Fruit fly (Drosophila melanogaster): ENCODE data around the gene nullo.

The nullo gene

dm6 chrX:7001135-7001769 lies 48.0 kb upstream of the nullo start (continued):
- TF ChIP-seq CG8924 (tag; optimal IDR thresholded peaks at IDR 0.05) (peak; percentile 49), gfzf (GFP tag; optimal IDR thresholded peaks at IDR 0.05) (no peak), CG33557 (GFP tag; optimal IDR thresholded peaks at IDR 0.05) (no peak), CG4820 (GFP tag; optimal IDR thresholded peaks at IDR 0.05) (no peak), hkb (optimal IDR thresholded peaks at IDR 0.05) (no peak), hkb (GFP tag; IDR thresholded peaks at IDR 0.05) (peak; percentile 38; the same call in 1 of the 2 replicates), Hr51 (GFP tag; optimal IDR thresholded peaks at IDR 0.05) (peak; percentile 26 to 61), NC2β (GFP tag; optimal IDR thresholded peaks at IDR 0.05) (no peak), ATbp (GFP tag; optimal IDR thresholded peaks at IDR 0.05) (peak; percentile 43), unc-4 (GFP tag; IDR thresholded peaks at IDR 0.05; ENCODE audit: partially characterized antibody) (no peak), H15 (GFP tag; IDR thresholded peaks at IDR 0.05) (no peak), chinmo (GFP tag; IDR thresholded peaks at IDR 0.05; ENCODE audit: partially characterized antibody) (peak; percentile 64; the same call in 1 of the 4 replicates), Atf-2 (GFP tag; optimal IDR thresholded peaks at IDR 0.05) (no peak), so (GFP tag; IDR thresholded peaks at IDR 0.05) (peak; percentile 23; the same call in 1 of the 3 replicates), CG2116 (GFP tag; optimal IDR thresholded peaks at IDR 0.05) (peak; percentile 17), sens-2 (GFP tag; IDR thresholded peaks at IDR 0.05) (no peak), CG14441 (GFP tag; IDR thresholded peaks at IDR 0.05) (peak; percentile 61; the same call in 1 of the 2 replicates), klu (GFP tag; IDR thresholded peaks at IDR 0.05) (no peak), fd96Cb (tag; optimal IDR thresholded peaks at IDR 0.05) (peak; percentile 40), YL-1 (GFP tag; optimal IDR thresholded peaks at IDR 0.05) (no peak), CG4730 (GFP tag; IDR thresholded peaks at IDR 0.05) (0 out of 2 replicates have a peak, but pooled peaks have one; percentile 15), CG6654 (GFP tag; optimal IDR thresholded peaks at IDR 0.05) (no peak), Max (GFP tag; optimal IDR thresholded peaks at IDR 0.05) (peak; percentile 33), CG2712 (tag; optimal IDR thresholded peaks at IDR 0.05) (peak; percentile 72), CG1832 (GFP tag; optimal IDR thresholded peaks at IDR 0.05) (no peak), CG12155 (GFP tag; optimal IDR thresholded peaks at IDR 0.05) (no peak), chm (GFP tag; IDR thresholded peaks at IDR 0.05) (peak; percentile 38), Meics (GFP tag; optimal IDR thresholded peaks at IDR 0.05) (peak; percentile 63), dmrt11E (tag; optimal IDR thresholded peaks at IDR 0.05) (peak; percentile 30), CG3847 (GFP tag; IDR thresholded peaks at IDR 0.05) (peak; percentile 44; the same call in 1 of the 2 replicates), HLH3B (GFP tag; IDR thresholded peaks at IDR 0.05) (peak; percentile 61), kay (GFP tag; optimal IDR thresholded peaks at IDR 0.05) (no peak), gsb (GFP tag; IDR thresholded peaks at IDR 0.05) (no peak), CG14710 (tag; optimal IDR thresholded peaks at IDR 0.05) (peak; percentile 25), p53 (GFP tag; optimal IDR thresholded peaks at IDR 0.05) (no peak), CG10209 (GFP tag; optimal IDR thresholded peaks at IDR 0.05) (peak; percentile 43), Atf6 (GFP tag; IDR thresholded peaks at IDR 0.05) (peak; percentile 28; the same call in 1 of the 2 replicates), salm (tag; optimal IDR thresholded peaks at IDR 0.05) (no peak), B-H2 (GFP tag; optimal IDR thresholded peaks at IDR 0.05) (no peak), bigmax (GFP tag; optimal IDR thresholded peaks at IDR 0.05) (no peak), CG7928 (GFP tag; optimal IDR thresholded peaks at IDR 0.05) (no peak), CG18764 (GFP tag; optimal IDR thresholded peaks at IDR 0.05) (no peak), CG7556 (GFP tag; optimal IDR thresholded peaks at IDR 0.05) (peak; percentile 62), CG14014 (GFP tag; IDR thresholded peaks at IDR 0.05) (peak; percentile 16; the same call in 1 of the 2 replicates), CG12104 (GFP tag; optimal IDR thresholded peaks at IDR 0.05) (peak; percentile 18), nau (GFP tag; optimal IDR thresholded peaks at IDR 0.05) (no peak), HmgZ (tag; optimal IDR thresholded peaks at IDR 0.05) (no peak), MBD-R2 (GFP tag; IDR thresholded peaks at IDR 0.05) (peak; percentile 26; the same call in 1 of the 2 replicates), CG11504 (tag; optimal IDR thresholded peaks at IDR 0.05) (peak; percentile 3), B-H1 (GFP tag; IDR thresholded peaks at IDR 0.05) (peak; percentile 47; the same call in 1 of the 3 replicates)
